Worm (Caenorhabditis elegans) whole organism, L1 larva: Measurements from ENCODE around the gene srg-39.
A peak's percentile ranks its signal among the peaks of the same experiment; 100 is the strongest.

Source experiments
- C04F5.9 ChIP-seq: sonication (generic microtip); optimal IDR thresholded peaks from 2 replicates; lab custom pipeline; 2016; ENCODE audit warnings: missing genetic modification characterization, missing compliant biosample characterization
- F16B12.6 ChIP-seq: fragments of 150-350 bp; optimal IDR thresholded peaks from 2 replicates; lab custom pipeline; 2014; ENCODE audit warnings: missing biosample characterization, missing genetic modification characterization
- Y116A8C.19 ChIP-seq: sonication (generic microtip); optimal IDR thresholded peaks from 2 replicates; lab custom pipeline; 2016; ENCODE audit warnings: missing compliant biosample characterization, missing genetic modification characterization, borderline replicate concordance
- aha-1 ChIP-seq: fragments of 150-350 bp; optimal IDR thresholded peaks from 2 replicates; lab custom pipeline; 2014; ENCODE audit warnings: missing biosample characterization, missing genetic modification characterization
- aly-2 ChIP-seq: fragments of 150-350 bp; optimal IDR thresholded peaks from 2 replicates; lab custom pipeline; 2014; ENCODE audit warnings: missing biosample characterization, missing genetic modification characterization
- ceh-8 ChIP-seq: fragments of 200-800 bp; sonication (Bioruptor generic); optimal IDR thresholded peaks from 2 replicates; lab custom pipeline; 2018; ENCODE audit warnings: mild to moderate bottlenecking, missing genetic modification characterization, moderate library complexity, missing compliant biosample characterization
- ceh-88 ChIP-seq: fragments of 200-800 bp; sonication (Bioruptor generic); IDR thresholded peaks from 2 replicates; pipeline ENCODE4 v1.3.6; 2022; ENCODE audit warnings: missing genetic modification characterization, missing compliant biosample characterization
- ces-1 ChIP-seq: fragments of 150-350 bp; optimal IDR thresholded peaks from 2 replicates; lab custom pipeline; 2014; ENCODE audit warnings: missing biosample characterization, missing genetic modification reagents, missing genetic modification characterization
- efl-1 ChIP-seq, 4 experiments: fragments of 150-350 bp; optimal IDR thresholded peaks in 3 of 4; peaks in 1 of 4; 1 replicate in 1 of 4; 2 replicates in 3 of 4; lab custom pipeline; 2014; ENCODE audit warnings: missing biosample characterization in 2 of 4, missing genetic modification characterization in 2 of 4, missing genetic modification reagents in 2 of 4
- efl-3 ChIP-seq: fragments of 200-800 bp; sonication (Bioruptor generic); optimal IDR thresholded peaks from 2 replicates; lab custom pipeline; 2018; ENCODE audit warnings: mild to moderate bottlenecking, missing genetic modification characterization, missing compliant biosample characterization
- egl-13 ChIP-seq: sonication (generic microtip); optimal IDR thresholded peaks from 2 replicates; lab custom pipeline; 2016; ENCODE audit warnings: missing genotype, missing genetic modification reagents, missing genetic modification characterization, missing compliant biosample characterization
- elt-2 ChIP-seq: sonication (generic microtip); optimal IDR thresholded peaks from 2 replicates; lab custom pipeline; 2016; ENCODE audit warnings: missing genetic modification characterization, mild to moderate bottlenecking, inconsistent platforms, missing compliant biosample characterization, missing genetic modification reagents
- elt-3 ChIP-seq, 6 experiments: fragments of 150-350 bp in 1 of 6; sonication (generic microtip); optimal IDR thresholded peaks; 2 replicates each; lab custom pipeline; 2017 to 2018; ENCODE audit warnings: missing biosample characterization in 6 of 6, missing genetic modification characterization in 6 of 6, inconsistent platforms in 1 of 6
- fkh-8 ChIP-seq: sonication (generic microtip); optimal IDR thresholded peaks from 2 replicates; lab custom pipeline; 2016; ENCODE audit warnings: mild to moderate bottlenecking, missing genetic modification characterization, missing compliant biosample characterization
- grh-1 ChIP-seq: fragments of 200-800 bp; sonication (Bioruptor generic); IDR thresholded peaks from 2 replicates; pipeline ENCODE4 v1.3.6; 2022; ENCODE audit warnings: missing genetic modification reagents, missing genetic modification characterization, missing compliant biosample characterization
- hlh-4 ChIP-seq: sonication (generic microtip); optimal IDR thresholded peaks from 2 replicates; lab custom pipeline; 2016; ENCODE audit warnings: mild to moderate bottlenecking, missing genetic modification characterization, missing compliant biosample characterization
- lin-13 ChIP-seq: fragments of 150-350 bp; optimal IDR thresholded peaks from 2 replicates; lab custom pipeline; 2014; ENCODE audit warnings: missing biosample characterization, missing genetic modification reagents, missing genetic modification characterization
- lin-14 ChIP-seq: fragments of 200-800 bp; sonication (Bioruptor generic); optimal IDR thresholded peaks from 2 replicates; lab custom pipeline; 2018; ENCODE audit warnings: mild to moderate bottlenecking, missing genetic modification characterization, moderate library complexity, missing compliant biosample characterization
- lin-35 ChIP-seq, 2 experiments: fragments of 150-350 bp; optimal IDR thresholded peaks; 2 replicates each; lab custom pipeline; 2014; ENCODE audit warnings: missing biosample characterization in 2 of 2, missing genetic modification characterization in 2 of 2, missing genetic modification reagents in 2 of 2
- lin-39 ChIP-seq: fragments of 150-350 bp; optimal IDR thresholded peaks from 2 replicates; lab custom pipeline; 2014; ENCODE audit warnings: missing biosample characterization, missing genetic modification reagents, missing genetic modification characterization
- lsy-2 ChIP-seq, 2 experiments: fragments of 150-350 bp; optimal IDR thresholded peaks; 2 replicates each; lab custom pipeline; 2014; ENCODE audit warnings: missing biosample characterization in 2 of 2, missing genetic modification characterization in 2 of 2
- mab-9 ChIP-seq: fragments of 200-800 bp; sonication (Bioruptor generic); IDR thresholded peaks from 2 replicates; pipeline ENCODE4 v1.3.6; 2022; ENCODE audit warnings: missing genetic modification reagents, missing genetic modification characterization, missing compliant biosample characterization
- mdl-1 ChIP-seq, 2 experiments: fragments of 150-350 bp; optimal IDR thresholded peaks; 2 replicates each; lab custom pipeline; 2014 to 2017; ENCODE audit warnings: missing biosample characterization in 2 of 2, missing genetic modification characterization in 2 of 2, inconsistent platforms in 1 of 2
- nhr-19 ChIP-seq: fragments of 200-800 bp; sonication (Bioruptor generic); conservative IDR thresholded peaks from 2 replicates; pipeline ENCODE4 v1.3.6; 2022; ENCODE audit warnings: missing genetic modification characterization, missing compliant biosample characterization
- nhr-20 ChIP-seq: sonication (generic microtip); optimal IDR thresholded peaks from 2 replicates; lab custom pipeline; 2016; ENCODE audit warnings: mild to moderate bottlenecking, missing genetic modification characterization, missing compliant biosample characterization
- nhr-237 ChIP-seq: fragments of 150-350 bp; optimal IDR thresholded peaks from 2 replicates; lab custom pipeline; 2014; ENCODE audit warnings: missing biosample characterization, missing genetic modification characterization
- nhr-47 ChIP-seq: sonication (generic microtip); optimal IDR thresholded peaks from 2 replicates; lab custom pipeline; 2016; ENCODE audit warnings: mild to moderate bottlenecking, missing genetic modification characterization, moderate library complexity, missing compliant biosample characterization
- nhr-71 ChIP-seq: sonication (generic microtip); optimal IDR thresholded peaks from 2 replicates; lab custom pipeline; 2016; ENCODE audit warnings: mild to moderate bottlenecking, missing genetic modification characterization, moderate library complexity, missing compliant biosample characterization
- nhr-77 ChIP-seq: fragments of 150-350 bp; optimal IDR thresholded peaks from 2 replicates; lab custom pipeline; 2014; ENCODE audit warnings: missing biosample characterization, missing genetic modification characterization
- nhr-85 ChIP-seq: sonication (generic microtip); peaks from one replicate; lab custom pipeline; 2016; ENCODE audit warnings: missing genetic modification characterization, inconsistent platforms, missing compliant biosample characterization
- nhr-90 ChIP-seq: sonication (generic microtip); optimal IDR thresholded peaks from 2 replicates; lab custom pipeline; 2016; ENCODE audit warnings: mild to moderate bottlenecking, missing genetic modification characterization, missing compliant biosample characterization; ENCODE audit not compliant: poor library complexity
- rnt-1 ChIP-seq: sonication (generic microtip); optimal IDR thresholded peaks from 2 replicates; lab custom pipeline; 2016; ENCODE audit warnings: mild to moderate bottlenecking, missing genetic modification characterization, moderate library complexity, missing compliant biosample characterization
- snpc-4 ChIP-seq: fragments of 150-350 bp; optimal IDR thresholded peaks from 2 replicates; lab custom pipeline; 2014; ENCODE audit warnings: missing biosample characterization, missing genetic modification characterization
- snu-23 ChIP-seq: sonication (generic microtip); optimal IDR thresholded peaks from 2 replicates; lab custom pipeline; 2016; ENCODE audit warnings: missing genetic modification characterization, missing compliant biosample characterization
- sox-4 ChIP-seq: sonication (generic microtip); optimal IDR thresholded peaks from 2 replicates; lab custom pipeline; 2016; ENCODE audit warnings: missing genetic modification characterization, missing compliant biosample characterization
- sptf-1 ChIP-seq: fragments of 150-350 bp; optimal IDR thresholded peaks from 2 replicates; lab custom pipeline; 2014; ENCODE audit warnings: missing biosample characterization, missing genetic modification characterization
- swsn-7 ChIP-seq: sonication (generic microtip); optimal IDR thresholded peaks from 2 replicates; lab custom pipeline; 2016; ENCODE audit warnings: missing genetic modification characterization, missing compliant biosample characterization
- tbx-2 ChIP-seq: sonication (generic microtip); optimal IDR thresholded peaks from 2 replicates; lab custom pipeline; 2016; ENCODE audit warnings: missing genetic modification characterization, missing compliant biosample characterization
- unc-30 ChIP-seq: sonication (generic microtip); optimal IDR thresholded peaks from 2 replicates; lab custom pipeline; 2017; ENCODE audit warnings: missing biosample characterization, missing genetic modification characterization
- unc-86 ChIP-seq: sonication (generic microtip); optimal IDR thresholded peaks from 2 replicates; lab custom pipeline; 2016; ENCODE audit warnings: missing genetic modification characterization, missing compliant biosample characterization
- xbp-1 ChIP-seq: sonication (generic microtip); optimal IDR thresholded peaks from 2 replicates; lab custom pipeline; 2016; ENCODE audit warnings: missing genetic modification characterization, missing compliant biosample characterization
- zip-4 ChIP-seq: fragments of 200-800 bp; sonication (Bioruptor generic); optimal IDR thresholded peaks from 2 replicates; lab custom pipeline; 2018; ENCODE audit warnings: mild to moderate bottlenecking, missing genetic modification characterization, moderate library complexity, missing compliant biosample characterization

The srg-39 gene

DNA sequence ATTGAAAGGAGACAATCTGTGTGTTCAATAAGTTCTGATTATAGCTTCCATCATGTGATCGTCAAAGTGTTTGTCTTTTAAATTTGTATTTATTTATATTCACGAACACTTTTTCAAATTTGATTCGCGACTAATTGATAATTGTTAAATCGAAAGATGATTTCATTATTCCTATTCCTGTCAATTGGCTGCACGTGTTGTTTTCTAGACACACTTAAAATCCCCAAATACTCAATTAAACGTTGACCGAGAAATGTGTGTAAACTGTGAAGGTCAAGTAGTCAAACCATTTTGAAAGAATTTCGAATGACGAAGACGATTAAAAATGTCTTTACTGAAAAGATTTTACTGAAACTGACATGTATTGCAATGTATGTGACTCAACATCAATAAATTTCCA is 28.7 kb upstream of the srg-39 start (continued):
- no peak for TF ChIP-seq sox-4 (tag; lab: Kevin White, UChicago)
- no peak for TF ChIP-seq sptf-1 (tag; lab: Kevin White, UChicago)
- no peak for TF ChIP-seq C04F5.9 (tag; lab: Kevin White, UChicago)
- TF ChIP-seq aly-2, result no peak
- no peak for TF ChIP-seq Y116A8C.19
- no peak for TF ChIP-seq tbx-2 (tag; lab: Kevin White, UChicago)
- TF ChIP-seq lsy-2 (tag; optimal IDR thresholded peaks at IDR 0.05; lab: Kevin White, UChicago), result no peak
- peak; percentile 89 for TF ChIP-seq nhr-85 (tag; lab: Kevin White, UChicago)
- TF ChIP-seq lin-13 (GFP tag; lab: Kevin White, UChicago), result no peak
- no peak for TF ChIP-seq aha-1 (tag; lab: Kevin White, UChicago)
- TF ChIP-seq egl-13 (tag; lab: Kevin White, UChicago), result no peak
- TF ChIP-seq unc-86 (tag; lab: Kevin White, UChicago), result no peak
- no peak for TF ChIP-seq F16B12.6
- no peak for TF ChIP-seq hlh-4 (tag; lab: Kevin White, UChicago)
- no peak for TF ChIP-seq ces-1
- TF ChIP-seq elt-3 (tag; optimal IDR thresholded peaks at IDR 0.05; lab: Kevin White, UChicago), result peak in 1 of 6 experiments; percentile 3
- no peak for TF ChIP-seq zip-4
- TF ChIP-seq snpc-4, result no peak

DNA sequence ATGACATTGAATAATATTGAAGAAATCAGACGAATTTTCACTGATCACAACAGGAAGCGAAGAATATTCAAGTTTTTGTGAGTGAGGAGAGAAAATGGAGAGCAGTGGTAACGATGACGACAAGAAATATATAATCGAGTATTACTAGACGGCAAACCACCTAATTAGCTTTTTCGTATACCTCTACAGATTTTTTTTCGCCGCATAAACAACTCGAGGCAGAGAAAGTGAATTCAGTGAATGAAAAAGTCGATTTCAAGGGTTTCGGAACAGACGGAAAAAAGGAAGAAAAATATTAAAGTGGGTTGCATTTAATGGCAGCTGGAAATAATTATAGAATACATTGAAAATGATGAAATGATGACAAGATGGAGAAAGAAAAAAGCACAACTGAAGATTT is 25.3 kb upstream of the srg-39 start, which contains the start of gene gpa-1:
Gene gpa-1 (minus strand): TSS at position 101 of the 400 bp plus-strand sequence.
- no peak for TF ChIP-seq egl-13 (tag; lab: Kevin White, UChicago)
- TF ChIP-seq nhr-237 (tag; lab: Kevin White, UChicago), result no peak
- no peak for TF ChIP-seq mab-9 (GFP tag; lab: Robert Waterston, UW)
- no peak for TF ChIP-seq ceh-8 (GFP tag; lab: Kevin White, UChicago)
- no peak for TF ChIP-seq unc-30 (tag; lab: Kevin White, UChicago)
- TF ChIP-seq F16B12.6, result no peak
- TF ChIP-seq efl-3, result no peak
- TF ChIP-seq fkh-8 (tag; lab: Kevin White, UChicago), result peak; percentile 20

DNA sequence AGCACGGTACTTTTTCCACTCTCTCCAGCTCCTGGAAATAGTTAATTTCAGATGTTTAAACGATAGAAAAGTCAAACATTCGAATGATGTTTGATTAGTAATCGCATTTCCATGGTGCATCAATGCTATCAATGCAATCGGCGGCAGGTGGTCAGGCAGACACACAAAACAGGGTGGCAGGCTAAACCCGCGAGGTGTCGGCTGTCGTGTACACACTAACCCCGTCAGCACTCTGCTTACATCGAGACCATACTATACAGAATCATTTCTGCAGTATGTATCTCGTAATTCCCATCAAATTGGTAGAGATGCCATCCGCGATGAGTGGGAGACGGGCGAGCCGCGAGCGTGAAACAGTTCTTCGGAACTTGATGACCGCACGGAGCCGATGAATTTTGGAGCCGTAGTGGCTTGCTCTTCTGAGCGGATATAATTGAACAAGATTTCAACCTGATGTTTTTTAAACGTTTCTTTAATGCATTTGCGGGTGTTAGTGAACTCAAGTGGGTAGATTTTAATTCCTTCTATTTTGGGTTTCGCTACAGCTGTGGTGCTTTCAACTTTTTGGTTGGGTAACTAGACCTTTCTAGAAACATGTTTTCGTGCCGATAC is 24.6 kb upstream of the srg-39 start:
- TF ChIP-seq nhr-85 (tag; lab: Kevin White, UChicago), result peak; percentile 86
- TF ChIP-seq lsy-2 (tag; optimal IDR thresholded peaks at IDR 0.05; lab: Kevin White, UChicago), result peak in 1 of 2 experiments; percentile 11
- peak in 1 of 2 experiments; percentile 16 for TF ChIP-seq mdl-1 (tag; optimal IDR thresholded peaks at IDR 0.05; lab: Kevin White, UChicago)
- TF ChIP-seq ceh-88 (GFP tag; lab: Robert Waterston, UW), result 0 out of 2 replicates have a peak, but pooled peaks have one; percentile 2
- TF ChIP-seq efl-1 (optimal IDR thresholded peaks at IDR 0.05; lab: Kevin White, UChicago), result peak in 1 of 2 experiments; percentile 17
- TF ChIP-seq efl-1 (GFP tag; optimal IDR thresholded peaks at IDR 0.05 in 1 of 2; lab: Kevin White, UChicago), result peak in 1 of 2 experiments; percentile 85
- TF ChIP-seq swsn-7 (tag; lab: Kevin White, UChicago), result peak; percentile 65
- TF ChIP-seq grh-1 (GFP tag; lab: Robert Waterston, UW), result peak; percentile 46
- peak; percentile 82 for TF ChIP-seq nhr-90 (tag; lab: Kevin White, UChicago)
- TF ChIP-seq nhr-71 (tag; lab: Kevin White, UChicago), result peak; percentile 82
- peak; percentile 88 for TF ChIP-seq nhr-19 (GFP tag; lab: Robert Waterston, UW)
- TF ChIP-seq nhr-77 (tag; lab: Kevin White, UChicago), result peak; percentile 13
- peak; percentile 64 for TF ChIP-seq lin-14 (GFP tag; lab: Kevin White, UChicago)
- peak in 1 of 2 experiments; percentile 29 for TF ChIP-seq lin-35 (GFP tag; optimal IDR thresholded peaks at IDR 0.05; lab: Kevin White, UChicago)
- TF ChIP-seq nhr-47 (tag; lab: Kevin White, UChicago), result peak; percentile 76
- TF ChIP-seq elt-2 (tag; lab: Kevin White, UChicago), result peak; percentile 93
- TF ChIP-seq snpc-4, result peak; percentile 97
- peak; percentile 82 for TF ChIP-seq rnt-1
- peak in 4 of 6 experiments; percentile 16 to 55 (median 40) for TF ChIP-seq elt-3 (tag; optimal IDR thresholded peaks at IDR 0.05; lab: Kevin White, UChicago)
- peak; percentile 32 for TF ChIP-seq lin-13 (GFP tag; lab: Kevin White, UChicago)
- TF ChIP-seq snu-23, result peak; percentile 60
- TF ChIP-seq xbp-1 (tag; lab: Kevin White, UChicago), result peak; percentile 10
- TF ChIP-seq nhr-20 (tag; lab: Kevin White, UChicago), result peak; percentile 74
- peak; percentile 17 for TF ChIP-seq lin-39 (tag; lab: Kevin White, UChicago)
